Fruit fly (Drosophila melanogaster) S2 (cell line): ENCODE results near the gene CG14414.

Experiments used
- CG8478 ChIP-seq: fragments of >200 bp; optimal IDR thresholded peaks from 2 replicates; lab custom pipeline; 2018
- CTCF ChIP-seq, 2 experiments: fragments of >200 bp; optimal IDR thresholded peaks; 2 replicates each; lab custom pipeline; 2018

- TF ChIP-seq CTCF (optimal IDR thresholded peaks at IDR 0.05; lab: Kevin White, UChicago): no peak
- no peak for TF ChIP-seq CG8478
Observed at dm6 chrX:14609222-14609621, 28.8 kb downstream of the CG14414 start.
